Fruit fly (Drosophila melanogaster): ENCODE measurements around the gene CG43094.

DNA sequence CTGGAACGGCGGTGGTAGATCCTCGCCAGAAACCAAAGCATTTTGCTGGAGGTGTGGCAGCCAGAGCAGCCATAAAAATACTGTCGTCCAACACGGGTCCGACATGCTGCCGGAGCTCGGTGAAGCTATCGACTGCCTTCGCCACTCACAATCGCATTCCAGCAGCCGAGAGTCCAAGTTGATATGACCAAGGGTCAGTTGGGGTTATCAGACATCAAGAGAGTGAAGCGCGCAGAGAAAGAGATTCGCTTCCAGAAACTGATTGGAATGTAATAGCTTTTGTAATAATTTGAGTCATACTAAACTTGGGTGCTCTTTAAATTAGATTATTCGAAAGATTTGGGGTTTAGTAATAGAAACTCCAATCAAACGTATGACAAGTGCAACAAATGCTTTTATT, 7.2 kb downstream of the CG43094 start, which contains the start of gene Nepl14:
- no peak for TF ChIP-seq lola (GFP tag; optimal IDR thresholded peaks at IDR 0.05)
- TF ChIP-seq Abd-B (GFP tag; optimal IDR thresholded peaks at IDR 0.05) = no peak
- no peak for TF ChIP-seq br (GFP tag; optimal IDR thresholded peaks at IDR 0.05)
- no peak for TF ChIP-seq Dif (GFP tag; optimal IDR thresholded peaks at IDR 0.05; ENCODE audit: partially characterized antibody)
- no peak for TF ChIP-seq pan (optimal IDR thresholded peaks at IDR 0.05)
- no peak for TF ChIP-seq Hr83 (GFP tag; optimal IDR thresholded peaks at IDR 0.05; ENCODE audit: poor library complexity, severe bottlenecking)
- TF ChIP-seq psq (GFP tag; optimal IDR thresholded peaks at IDR 0.05) = no peak
- TF ChIP-seq OdsH (GFP tag; optimal IDR thresholded peaks at IDR 0.05) = no peak
- no peak for TF ChIP-seq h (GFP tag; optimal IDR thresholded peaks at IDR 0.05)
- no peak for TF ChIP-seq usp (GFP tag; optimal IDR thresholded peaks at IDR 0.05)
- TF ChIP-seq sage (GFP tag; optimal IDR thresholded peaks at IDR 0.05) = no peak
- no peak for TF ChIP-seq CG32264 (GFP tag; optimal IDR thresholded peaks at IDR 0.05)
- TF ChIP-seq Jra (GFP tag; optimal IDR thresholded peaks at IDR 0.05) = no peak
- TF ChIP-seq dmrt93B (GFP tag; optimal IDR thresholded peaks at IDR 0.05) = no peak
